Worm (Caenorhabditis elegans) whole organism, L4/young adult: ENCODE data around the gene F56C9.10.

Experiments used
- W03F9.2 ChIP-seq: fragments of 150-350 bp; optimal IDR thresholded peaks from 2 replicates; lab custom pipeline; 2014; ENCODE audit warnings: missing biosample characterization, missing genetic modification characterization
- dao-5 ChIP-seq: sonication (generic microtip); optimal IDR thresholded peaks from 2 replicates; lab custom pipeline; 2016; ENCODE audit warnings: missing genotype, missing genetic modification characterization, moderate library complexity, missing compliant biosample characterization
- him-1 ChIP-seq: sonication (generic microtip); optimal IDR thresholded peaks from 2 replicates; lab custom pipeline; 2016; ENCODE audit warnings: missing genotype, missing genetic modification reagents, missing genetic modification characterization, missing compliant biosample characterization

- TF ChIP-seq him-1 (tag; lab: Kevin White, UChicago) (no peak), W03F9.2 (no peak), dao-5 (tag; lab: Kevin White, UChicago) (no peak)
These were observed 23.5 kb upstream of the F56C9.10 start for ce11 chrIII:7358627-7359026.
